Worm (Caenorhabditis elegans): ENCODE measurements around the gene Y32G9A.3.
A peak's percentile ranks its signal among the peaks of the same experiment; 100 is the strongest.

ce11 chrV:1868596-1869263 lies 42.5 kb upstream of the Y32G9A.3 start, which contains the start of gene knl-3:
- TF ChIP-seq flh-1 (GFP tag; optimal IDR thresholded peaks at IDR 0.05) (no peak), nhr-28 (tag; optimal IDR thresholded peaks at IDR 0.05) (no peak), mep-1 (tag; optimal IDR thresholded peaks at IDR 0.05) (peak; percentile 89), nhr-12 (tag; optimal IDR thresholded peaks at IDR 0.05) (no peak), lsy-2 (tag; optimal IDR thresholded peaks at IDR 0.05) (peak; percentile 81), ceh-39 (tag; optimal IDR thresholded peaks at IDR 0.05) (peak; percentile 66), pha-4 (tag; optimal IDR thresholded peaks at IDR 0.05) (peak; percentile 89), snpc-4 (tag; optimal IDR thresholded peaks at IDR 0.05) (no peak)

Data from whole organism, mixed stage, embryonic.